Fruit fly (Drosophila melanogaster) S2 (cell line): ENCODE measurements around the gene Got2.
A peak's percentile ranks its signal among the peaks of the same experiment; 100 is the strongest.

ENCODE experiments used
- CG8478 ChIP-seq: fragments of >200 bp; optimal IDR thresholded peaks from 2 replicates; lab custom pipeline; 2018
- CTCF ChIP-seq, 2 experiments: fragments of >200 bp; optimal IDR thresholded peaks; 2 replicates each; lab custom pipeline; 2018

Got2 gene

dm6 chr2L:1967861-1968260, 19.7 kb downstream of the Got2 start:
- no peak for TF ChIP-seq CTCF (optimal IDR thresholded peaks at IDR 0.05; lab: Kevin White, UChicago)
- TF ChIP-seq CG8478 (lab: Kevin White, UChicago) = no peak

- TF ChIP-seq CTCF (optimal IDR thresholded peaks at IDR 0.05; lab: Kevin White, UChicago) (no peak), CG8478 (lab: Kevin White, UChicago) (no peak)
Measured at dm6 chr2L:1967301-1967700, 20.3 kb downstream of the Got2 start.

dm6 chr2L:1961932-1962496, 25.5 kb downstream of the Got2 start:
- TF ChIP-seq CTCF (optimal IDR thresholded peaks at IDR 0.05; lab: Kevin White, UChicago) (no peak), CG8478 (lab: Kevin White, UChicago) (no peak)

dm6 chr2L:1960056-1960455, 27.5 kb downstream of the Got2 start:
- no peak for TF ChIP-seq CTCF (optimal IDR thresholded peaks at IDR 0.05; lab: Kevin White, UChicago)
- no peak for TF ChIP-seq CG8478 (lab: Kevin White, UChicago)

- TF ChIP-seq CTCF (optimal IDR thresholded peaks at IDR 0.05; lab: Kevin White, UChicago) (no peak), CG8478 (lab: Kevin White, UChicago) (no peak)
Measured at dm6 chr2L:1959420-1959819, 28.1 kb downstream of the Got2 start.

- no peak for TF ChIP-seq CG8478 (lab: Kevin White, UChicago)
- peak; percentile 20 to 24 for TF ChIP-seq CTCF (optimal IDR thresholded peaks at IDR 0.05; lab: Kevin White, UChicago)
Measured at dm6 chr2L:1954541-1954940, 33.0 kb downstream of the Got2 start.

dm6 chr2L:1947959-1948358, 39.6 kb downstream of the Got2 start:
- no peak for TF ChIP-seq CG8478 (lab: Kevin White, UChicago)
- TF ChIP-seq CTCF (optimal IDR thresholded peaks at IDR 0.05; lab: Kevin White, UChicago) = no peak

- TF ChIP-seq CG8478 (lab: Kevin White, UChicago) = no peak
- no peak for TF ChIP-seq CTCF (optimal IDR thresholded peaks at IDR 0.05; lab: Kevin White, UChicago)
Measured at dm6 chr2L:1946628-1947027, 40.9 kb downstream of the Got2 start, which contains the start of gene CG33673. Gene CG33673, minus strand, starts transcription at chr2L:1946728.

- TF ChIP-seq CG8478 (lab: Kevin White, UChicago) = no peak
- TF ChIP-seq CTCF (optimal IDR thresholded peaks at IDR 0.05; lab: Kevin White, UChicago) = no peak
Measured at dm6 chr2L:1945609-1946008, 41.9 kb downstream of the Got2 start, which contains the start of gene CG15357. Gene CG15357, minus strand, starts transcription at chr2L:1945709.

dm6 chr2L:1944473-1945110, 43.0 kb downstream of the Got2 start:
- TF ChIP-seq CG8478 (lab: Kevin White, UChicago) = no peak
- no peak for TF ChIP-seq CTCF (optimal IDR thresholded peaks at IDR 0.05; lab: Kevin White, UChicago)

- TF ChIP-seq CTCF (optimal IDR thresholded peaks at IDR 0.05; lab: Kevin White, UChicago) (no peak), CG8478 (lab: Kevin White, UChicago) (no peak)
Measured at dm6 chr2L:1938004-1938403, 49.6 kb downstream of the Got2 start.
